Fruit fly (Drosophila melanogaster) whole organism, larva: Measurements from ENCODE around the gene CG32459.

Source experiments
- noc ChIP-seq: fragments of 200-800 bp; sonication (Bioruptor generic); optimal IDR thresholded peaks from 3 replicates; lab custom pipeline; 2019; ENCODE audit warnings: missing biosample characterization, mild to moderate bottlenecking, missing genetic modification characterization, moderate library complexity

CG32459 gene

DNA sequence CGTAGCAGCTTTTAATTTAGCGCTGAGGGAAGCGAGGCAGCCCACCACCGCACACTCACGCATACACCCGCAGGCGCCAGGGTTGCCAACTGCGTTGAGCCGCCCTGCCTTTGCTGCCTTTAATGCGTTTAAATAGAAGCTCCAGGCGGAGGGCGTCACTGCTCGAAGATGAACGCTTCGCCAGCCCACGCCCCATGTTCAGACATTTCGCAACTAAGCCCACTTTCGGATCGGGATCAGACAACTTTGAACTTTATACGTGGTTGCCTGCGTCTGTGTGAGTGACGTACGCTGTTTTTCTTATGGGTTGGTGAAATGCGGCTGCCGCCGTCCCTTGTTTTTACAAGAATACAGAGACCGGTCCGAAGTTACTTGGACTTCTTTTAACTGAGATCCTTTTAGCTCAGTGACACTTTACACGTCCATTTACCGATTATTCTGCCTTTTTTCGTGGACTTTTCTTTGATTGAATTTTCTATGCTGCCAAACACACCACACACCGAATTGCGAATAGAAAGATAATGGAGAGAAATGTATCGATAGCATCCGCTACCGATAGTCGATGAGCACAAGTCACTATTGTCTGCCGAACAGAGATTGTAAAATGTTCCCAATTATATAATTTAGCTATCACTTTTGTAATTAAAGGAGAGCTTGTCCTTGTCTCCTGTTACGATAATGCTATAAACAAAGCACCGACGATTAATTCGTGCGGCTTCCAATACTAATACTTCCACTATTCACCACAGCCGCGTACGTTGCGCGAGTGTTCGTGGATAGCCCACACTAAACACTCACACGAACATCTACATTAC, 15.4 kb upstream of the CG32459 start:
- TF ChIP-seq noc, result peak; percentile 12

DNA sequence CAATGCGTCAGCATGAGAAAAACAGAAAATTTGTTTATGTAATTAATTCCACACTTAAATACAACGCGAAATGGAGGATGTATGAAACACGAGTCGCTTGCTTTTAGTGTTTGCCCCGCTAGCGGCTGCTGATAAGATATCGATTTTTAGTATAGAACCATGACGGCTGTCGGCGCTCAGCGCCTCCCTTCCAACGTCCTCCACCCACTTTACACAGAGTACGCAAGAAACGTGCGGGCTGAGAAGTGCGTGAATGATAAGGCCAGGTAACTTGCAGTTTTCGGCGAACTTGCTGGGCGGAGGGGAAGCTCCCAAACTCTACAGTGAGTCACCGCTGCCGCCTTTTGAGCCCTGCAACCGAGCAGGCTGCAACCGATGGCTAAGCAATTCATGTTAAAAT, 14.5 kb upstream of the CG32459 start:
- no peak for TF ChIP-seq noc

DNA sequence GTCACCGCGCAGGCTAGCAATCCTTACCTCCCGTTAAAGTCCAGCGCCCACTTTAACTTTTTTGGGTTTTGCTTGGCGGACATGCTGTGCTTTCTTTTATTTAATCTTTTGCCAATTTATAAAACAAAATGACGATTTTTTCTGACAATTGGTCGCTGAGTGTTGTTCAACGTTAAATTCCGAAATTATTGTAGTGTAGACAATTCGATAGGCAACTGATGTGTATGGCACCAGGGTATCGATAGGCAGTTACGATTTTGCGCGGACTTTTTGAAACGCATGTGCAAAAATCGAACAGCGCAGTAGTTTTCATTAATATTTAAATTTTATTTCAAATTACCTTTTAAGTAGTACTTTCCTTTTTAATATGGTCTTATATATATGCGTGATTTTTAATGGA, 12.2 kb upstream of the CG32459 start, which contains the start of gene EMC4:
Gene EMC4, minus strand, starts transcription at position 174 of the 400 bp plus-strand sequence.
- peak; percentile 56 for TF ChIP-seq noc

DNA sequence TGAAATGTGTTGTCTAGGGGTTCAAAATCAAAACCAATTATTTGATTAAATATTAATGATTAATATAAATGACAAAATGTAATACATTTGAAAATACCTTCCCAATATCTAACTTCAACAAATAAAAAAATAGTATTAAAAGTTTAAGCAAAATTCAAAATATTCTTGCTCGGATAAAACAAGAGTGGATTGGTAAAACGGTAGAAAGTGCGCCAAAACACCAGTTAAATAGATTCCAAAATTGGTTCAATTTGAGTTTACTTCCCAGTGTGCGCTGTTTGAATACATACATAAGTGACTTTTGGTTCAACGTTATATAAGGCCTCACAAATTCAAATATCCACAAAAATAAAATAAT, 9.2 kb upstream of the CG32459 start:
- TF ChIP-seq noc, result peak; percentile 63

- TF ChIP-seq noc, result no peak
Observed at dm6 chr3L:22864254-22865060, 8.6 kb upstream of the CG32459 start, which contains the start of gene CG33170. Gene CG33170 (plus strand): TSS chr3L:22864600.

dm6 chr3L:22863367-22864078, 7.7 kb upstream of the CG32459 start, which contains the start of gene CG33169:
Gene CG33169 (plus strand): TSS chr3L:22863864.
- no peak for TF ChIP-seq noc

DNA sequence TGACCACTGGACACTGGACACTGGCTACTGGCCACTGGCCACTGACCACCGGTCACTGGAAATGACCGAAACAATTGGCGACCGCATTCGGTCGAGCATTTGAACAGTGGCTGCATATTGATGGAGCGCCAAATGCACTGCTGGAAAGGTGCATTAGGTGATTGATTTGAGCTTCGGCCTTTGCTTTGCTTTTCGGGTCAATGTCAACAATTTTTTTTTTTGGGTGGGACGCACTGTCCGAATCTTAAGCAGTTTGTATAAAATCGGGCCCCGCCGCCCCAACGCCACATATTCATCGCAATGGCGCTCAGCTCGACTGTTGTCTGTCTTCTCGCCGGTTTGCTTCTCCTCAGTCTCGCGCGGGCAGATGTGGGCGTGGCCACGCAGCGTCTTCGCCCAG, 4.6 kb upstream of the CG32459 start, which contains the start of gene CG13239:
Gene CG13239, plus strand, starts transcription at position 301 of the 400 bp plus-strand sequence.
- TF ChIP-seq noc, result no peak

dm6 chr3L:22853412-22853811, 2.4 kb downstream of the CG32459 start, which contains the start of gene CG32462:
Gene CG32462 (minus strand): TSS chr3L:22853512.
- TF ChIP-seq noc, result no peak

DNA sequence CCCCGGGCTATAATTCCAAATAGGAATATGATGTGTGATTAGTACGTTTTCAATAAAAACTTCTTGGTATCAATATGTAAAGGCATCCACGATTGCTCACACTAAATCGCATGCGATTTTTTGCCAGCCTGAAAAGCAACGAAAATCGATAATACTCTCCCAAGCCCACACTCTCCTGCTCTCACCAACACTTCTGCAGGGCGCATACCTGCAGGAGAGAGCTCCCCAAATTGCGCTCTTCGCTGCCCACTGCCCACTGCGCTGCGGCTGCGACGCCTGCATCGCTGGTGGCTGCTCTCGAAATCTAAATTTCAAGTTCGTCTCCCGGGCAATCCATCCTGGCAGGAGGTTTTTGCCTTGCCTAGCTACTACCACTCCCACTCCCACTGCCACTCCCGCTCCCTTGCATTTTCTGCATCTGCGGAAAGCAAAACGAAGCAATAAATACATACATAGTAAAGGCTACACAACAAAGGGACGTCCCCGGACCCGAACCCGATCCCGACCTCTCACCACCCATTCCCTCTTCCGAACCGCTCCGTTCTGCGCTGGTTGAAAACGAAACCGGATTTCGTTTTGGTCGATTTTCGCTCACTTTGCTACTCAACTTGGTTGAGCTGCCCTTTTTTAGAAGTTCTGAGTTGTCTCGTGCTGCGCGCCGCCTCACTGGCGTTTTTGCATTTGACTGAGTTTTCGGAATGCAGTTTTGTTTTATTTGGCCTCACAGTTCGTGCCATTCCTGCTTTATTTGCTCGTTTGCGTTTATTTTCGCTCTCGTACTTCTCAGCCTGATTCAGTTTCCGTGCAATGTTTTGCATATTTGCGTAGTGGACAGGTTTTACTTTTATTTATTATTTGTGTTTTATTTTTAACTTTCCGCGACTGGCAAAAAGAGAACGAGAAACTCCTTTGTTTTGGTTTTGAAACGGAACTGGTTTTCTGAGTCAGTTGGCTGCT, 4.4 kb downstream of the CG32459 start:
- no peak for TF ChIP-seq noc

dm6 chr3L:22848940-22849339, 6.9 kb downstream of the CG32459 start:
- no peak for TF ChIP-seq noc

dm6 chr3L:22847679-22848118, 8.2 kb downstream of the CG32459 start:
- TF ChIP-seq noc, result no peak

- TF ChIP-seq noc, result no peak
Observed at dm6 chr3L:22843094-22843493, 12.8 kb downstream of the CG32459 start.

- TF ChIP-seq noc, result no peak
Observed at dm6 chr3L:22839726-22840228, 16.1 kb downstream of the CG32459 start.

DNA sequence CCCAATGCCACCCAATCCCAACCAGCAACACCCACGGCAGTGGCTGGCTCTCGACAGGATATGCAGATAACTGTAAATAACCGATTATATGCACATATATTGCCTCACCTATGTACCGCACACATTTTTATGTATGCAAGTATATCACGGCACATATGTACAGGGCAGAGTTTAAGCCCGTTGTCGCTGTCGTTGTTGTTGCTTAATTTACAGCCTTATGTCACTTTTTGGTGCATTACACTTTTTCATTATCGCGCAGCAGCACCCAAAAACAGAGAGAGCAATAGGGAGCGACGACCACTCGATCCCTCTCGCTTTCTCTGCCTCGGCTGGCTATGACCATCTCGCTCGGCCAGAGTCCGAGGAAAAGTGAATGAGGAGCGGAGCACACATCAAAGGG, 16.6 kb downstream of the CG32459 start:
- TF ChIP-seq noc, result no peak
